Worm (Caenorhabditis elegans) whole organism, L4/young adult: ENCODE measurements around the gene cutl-15.

Source experiments
- W03F9.2 ChIP-seq: fragments of 150-350 bp; optimal IDR thresholded peaks from 2 replicates; lab custom pipeline; 2014; ENCODE audit warnings: missing biosample characterization, missing genetic modification characterization
- dao-5 ChIP-seq: sonication (generic microtip); optimal IDR thresholded peaks from 2 replicates; lab custom pipeline; 2016; ENCODE audit warnings: missing genotype, missing genetic modification characterization, moderate library complexity, missing compliant biosample characterization
- him-1 ChIP-seq: sonication (generic microtip); optimal IDR thresholded peaks from 2 replicates; lab custom pipeline; 2016; ENCODE audit warnings: missing genotype, missing genetic modification reagents, missing genetic modification characterization, missing compliant biosample characterization

Gene cutl-15

DNA sequence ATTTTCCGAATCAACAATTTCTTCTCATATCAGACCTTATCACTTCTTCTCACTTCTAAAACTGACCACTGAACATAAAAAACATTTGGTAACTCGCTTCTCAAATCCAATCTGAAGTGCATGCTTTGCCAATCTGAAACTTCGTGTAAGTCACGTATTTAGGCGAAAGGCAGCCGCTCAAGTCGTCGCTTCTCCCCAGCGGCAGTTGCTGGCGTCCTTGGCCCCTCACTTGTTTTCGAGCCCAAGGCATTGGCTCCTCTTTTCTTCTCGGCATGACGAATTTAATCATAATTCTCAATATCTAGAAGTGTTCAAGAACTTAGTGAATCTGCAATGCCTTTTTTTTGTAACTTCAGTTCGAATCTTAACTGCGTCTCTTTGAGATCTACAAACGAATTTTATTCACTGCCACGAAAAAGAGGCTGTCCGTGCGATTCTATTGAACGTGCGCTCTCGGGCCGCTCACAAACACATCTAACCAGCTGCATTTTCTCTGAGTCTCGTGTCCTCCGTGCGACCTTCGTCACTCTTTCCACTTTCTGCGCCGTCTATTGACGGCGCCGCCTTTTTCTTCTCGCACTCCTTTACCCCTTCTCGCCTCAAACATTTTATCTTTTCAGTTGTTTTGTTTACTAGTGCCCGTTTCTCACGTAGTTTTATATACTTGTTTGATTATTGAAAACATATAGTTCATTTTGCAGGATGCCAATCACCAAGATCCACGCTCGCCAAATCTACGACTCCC is 15.9 kb downstream of the cutl-15 start:
- no peak for TF ChIP-seq W03F9.2
- TF ChIP-seq dao-5 (tag; lab: Kevin White, UChicago), result no peak
- TF ChIP-seq him-1, result no peak

DNA sequence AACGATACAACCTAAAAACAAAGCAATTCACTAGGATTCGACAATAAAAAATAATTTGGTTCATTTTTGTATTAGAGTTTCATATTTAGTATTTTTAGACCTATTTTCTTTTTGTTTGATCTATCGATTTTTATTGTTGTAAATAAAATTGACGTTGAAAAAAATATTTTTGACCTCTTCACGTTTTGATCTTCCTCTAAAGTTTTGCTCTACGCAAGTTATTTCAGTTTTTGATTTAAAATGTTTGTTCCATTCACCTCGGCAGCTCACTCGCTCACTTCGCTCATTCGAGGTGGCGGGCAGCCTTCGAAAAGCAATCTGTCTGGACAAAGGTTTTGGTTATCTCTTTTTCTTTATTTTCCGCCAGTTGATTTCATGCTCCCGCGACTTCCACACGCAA is 16.7 kb downstream of the cutl-15 start, which contains the start of gene enol-1:
TSS of gene enol-1 (plus strand) at position 235 of the 400 bp plus-strand sequence.
- TF ChIP-seq dao-5 (tag; lab: Kevin White, UChicago), result no peak
- no peak for TF ChIP-seq W03F9.2
- no peak for TF ChIP-seq him-1

DNA sequence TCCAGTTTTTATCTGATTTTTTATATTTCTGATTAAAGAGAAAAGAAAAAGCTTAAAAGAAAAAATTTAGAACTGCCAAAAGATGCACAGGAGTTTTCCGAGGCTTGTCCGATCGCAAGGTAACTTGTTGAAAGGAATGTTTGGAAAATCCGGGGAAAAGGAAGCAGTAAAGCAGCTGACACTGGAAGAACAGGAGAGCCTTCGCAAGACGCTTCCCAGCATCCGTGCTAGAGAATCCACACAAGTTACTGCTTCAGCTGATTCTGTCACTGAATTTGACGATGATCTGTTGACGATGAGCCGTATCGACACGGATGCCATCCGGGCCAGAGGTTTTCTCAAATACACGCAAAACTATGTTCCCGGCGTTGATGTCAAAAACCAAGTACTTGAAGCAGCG is 17.7 kb downstream of the cutl-15 start, which contains the start of gene mrpl-50:
TSS of gene mrpl-50 (plus strand) at position 71 of the 400 bp plus-strand sequence.
- TF ChIP-seq dao-5 (tag; lab: Kevin White, UChicago) (no peak), W03F9.2 (no peak), him-1 (no peak)

DNA sequence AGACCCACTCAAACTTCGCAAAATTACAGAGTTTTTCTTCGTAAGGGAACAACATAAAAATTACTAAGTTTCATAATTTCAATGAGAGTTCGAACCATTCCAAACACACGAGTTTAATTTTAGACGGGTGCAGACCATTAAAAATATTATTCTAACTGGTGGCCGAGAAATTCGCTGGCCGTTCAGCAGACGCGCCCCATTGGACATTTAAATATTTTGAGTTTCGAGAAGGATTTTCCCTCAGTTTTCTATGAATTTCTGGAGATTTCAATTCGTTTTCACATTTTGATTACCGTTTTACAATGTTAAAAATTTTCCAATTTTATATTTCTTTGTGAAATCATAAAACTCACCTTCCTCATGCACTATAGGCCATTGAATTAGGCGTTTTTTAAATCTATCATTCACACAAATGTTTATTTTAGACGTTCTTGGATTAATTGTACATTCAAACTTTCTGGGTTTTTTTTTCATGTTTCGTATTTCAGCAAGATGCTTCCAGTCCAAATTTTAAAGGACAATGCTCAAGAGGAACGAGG is 20.2 kb downstream of the cutl-15 start, which contains the start of gene cct-2:
TSS of gene cct-2 (plus strand) at position 489 of the 539 bp plus-strand sequence.
- TF ChIP-seq W03F9.2, result peak; percentile 66
- TF ChIP-seq dao-5 (tag; lab: Kevin White, UChicago), result no peak

DNA sequence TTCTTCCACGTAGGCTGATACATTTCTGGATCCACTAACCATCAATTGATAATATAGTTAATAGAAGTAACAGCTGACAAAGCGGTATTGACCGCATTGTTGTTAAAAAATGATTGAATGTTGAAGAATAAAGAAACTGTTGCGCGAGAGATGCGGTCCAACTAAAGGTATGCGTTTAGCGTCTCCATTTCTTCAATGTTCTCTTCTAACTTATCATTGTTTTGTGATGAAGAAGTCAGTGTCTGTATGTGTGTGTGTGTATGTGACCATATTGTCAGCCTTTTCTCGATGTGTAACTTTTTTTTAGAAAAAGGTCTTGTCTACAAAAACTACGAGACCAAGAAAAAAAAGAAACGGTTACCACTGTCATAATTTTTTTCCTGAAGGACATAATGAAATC is 21.0 kb downstream of the cutl-15 start, which contains the start of gene B0457.2:
TSS of gene B0457.2 (minus strand) at position 101 of the 400 bp plus-strand sequence.
- TF ChIP-seq W03F9.2 (no peak), him-1 (no peak), dao-5 (tag; lab: Kevin White, UChicago) (no peak)

DNA sequence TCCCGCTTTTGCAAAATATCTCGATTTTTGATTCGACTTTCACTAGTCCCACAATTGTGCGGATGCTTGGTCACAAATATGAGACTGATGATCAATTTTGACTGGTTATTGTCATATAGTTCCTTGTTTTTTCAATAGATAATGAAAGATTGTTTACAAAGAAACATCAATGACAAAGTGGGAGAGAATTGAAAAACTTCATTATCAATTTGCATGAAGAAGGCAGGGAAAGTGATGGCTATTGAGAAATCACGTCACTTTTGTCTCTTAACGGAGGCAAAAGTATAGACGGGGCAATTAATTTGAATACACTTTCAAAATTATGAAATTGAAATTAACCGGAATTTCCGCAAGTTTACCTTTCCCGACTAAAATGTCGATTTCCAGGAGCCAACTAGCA is 24.3 kb downstream of the cutl-15 start:
- TF ChIP-seq dao-5 (tag; lab: Kevin White, UChicago), result no peak

DNA sequence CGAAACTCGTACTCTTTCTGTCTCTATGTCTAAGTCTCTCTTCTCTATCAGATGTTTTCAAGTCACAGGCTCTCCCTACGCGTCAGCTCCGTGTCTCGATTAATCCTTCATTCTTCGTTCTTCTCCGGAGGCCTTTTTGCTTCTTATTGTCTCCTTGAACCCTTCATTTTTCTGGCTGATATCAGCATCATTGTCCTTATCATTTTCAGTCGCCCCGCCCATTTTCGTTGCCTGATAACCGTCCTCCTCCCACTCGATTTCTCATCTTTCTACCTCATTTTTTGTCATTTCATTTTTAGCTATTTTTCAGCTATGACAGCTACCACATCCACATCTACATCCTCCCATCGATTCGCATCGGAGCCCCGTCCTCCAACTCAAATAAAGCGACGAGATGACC is 25.3 kb downstream of the cutl-15 start, which contains the start of gene B0457.6:
TSS of gene B0457.6 (plus strand) at position 284 of the 400 bp plus-strand sequence.
- TF ChIP-seq dao-5 (tag; lab: Kevin White, UChicago) (no peak), W03F9.2 (no peak), him-1 (no peak)

DNA sequence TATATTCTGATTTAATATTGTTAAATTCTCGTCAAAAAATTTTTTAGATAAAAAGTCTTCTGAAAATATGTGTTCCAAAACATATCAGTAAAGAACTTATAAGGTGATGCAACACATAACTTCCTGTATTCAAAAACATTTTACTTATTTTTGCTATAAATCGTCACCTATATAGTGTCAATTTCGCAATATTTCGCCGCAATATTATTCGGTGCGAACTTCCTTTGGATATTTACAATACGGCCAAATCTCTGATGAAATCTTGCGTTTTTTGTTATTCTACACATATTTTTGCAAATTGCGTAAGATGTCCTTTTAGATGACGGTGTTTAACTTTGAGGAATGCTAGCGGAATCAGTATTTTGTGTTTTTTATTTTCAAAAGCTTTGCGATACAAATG is 26.0 kb downstream of the cutl-15 start:
- TF ChIP-seq him-1 (no peak), W03F9.2 (no peak), dao-5 (tag; lab: Kevin White, UChicago) (no peak)

DNA sequence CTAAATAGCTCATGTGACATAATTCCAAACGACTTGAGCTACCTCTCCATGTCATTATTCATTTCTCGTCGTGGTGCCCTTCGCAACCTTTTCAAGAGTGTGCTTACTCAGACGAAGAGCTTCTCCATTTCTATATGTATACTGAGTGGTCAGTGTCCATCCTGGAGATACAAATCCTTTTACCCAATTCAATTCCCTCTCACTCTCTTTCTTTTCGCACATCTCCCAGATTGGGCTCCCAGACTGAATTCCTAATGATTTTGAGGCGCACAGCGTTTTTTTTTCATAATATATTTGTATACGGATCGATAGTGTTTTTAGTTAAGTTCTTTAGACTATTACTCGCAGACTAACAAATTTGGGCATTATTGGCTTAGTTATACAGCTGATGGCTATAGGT is 26.5 kb downstream of the cutl-15 start:
- TF ChIP-seq dao-5 (tag; lab: Kevin White, UChicago) (no peak), W03F9.2 (no peak), him-1 (no peak)

DNA sequence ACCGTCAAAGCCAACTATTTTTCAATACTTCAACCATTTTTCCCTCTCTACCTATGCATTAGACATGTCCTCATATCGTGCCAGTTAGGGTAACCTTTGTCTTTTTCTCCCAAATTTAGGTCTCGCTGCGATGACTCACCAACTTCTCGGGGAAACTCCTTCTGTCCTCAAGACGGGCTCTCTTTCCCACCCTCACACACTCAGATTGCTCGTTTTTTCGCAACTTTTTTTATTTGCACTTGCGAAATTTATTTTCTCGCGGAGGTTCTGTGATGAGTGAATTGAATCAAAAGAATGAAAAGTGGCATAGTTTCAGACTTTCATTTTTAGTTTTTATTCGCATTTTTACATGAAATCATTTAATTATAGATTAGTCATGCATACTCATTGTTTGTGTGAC is 27.2 kb downstream of the cutl-15 start:
- no peak for TF ChIP-seq him-1
- no peak for TF ChIP-seq W03F9.2
- no peak for TF ChIP-seq dao-5 (tag; lab: Kevin White, UChicago)

DNA sequence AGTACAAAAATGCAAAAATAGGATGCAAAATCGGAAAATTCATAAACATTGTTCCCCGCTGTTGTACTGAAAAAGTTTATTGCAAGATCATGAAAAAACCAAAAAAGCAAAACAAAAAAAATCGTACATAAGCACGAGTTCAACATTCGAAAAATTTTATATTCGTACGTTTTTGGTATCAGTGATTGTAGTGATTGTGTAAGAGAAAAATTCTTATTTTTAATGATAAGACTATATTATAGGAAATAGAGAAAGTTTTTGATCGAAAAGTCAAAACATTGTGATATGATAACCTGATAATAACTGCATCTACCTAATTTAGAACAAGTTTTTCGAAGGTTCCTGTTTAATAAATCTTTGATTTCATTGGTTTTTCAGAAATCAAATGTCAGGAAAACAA is 30.1 kb downstream of the cutl-15 start:
- no peak for TF ChIP-seq him-1
- no peak for TF ChIP-seq dao-5 (tag; lab: Kevin White, UChicago)
- TF ChIP-seq W03F9.2, result no peak

DNA sequence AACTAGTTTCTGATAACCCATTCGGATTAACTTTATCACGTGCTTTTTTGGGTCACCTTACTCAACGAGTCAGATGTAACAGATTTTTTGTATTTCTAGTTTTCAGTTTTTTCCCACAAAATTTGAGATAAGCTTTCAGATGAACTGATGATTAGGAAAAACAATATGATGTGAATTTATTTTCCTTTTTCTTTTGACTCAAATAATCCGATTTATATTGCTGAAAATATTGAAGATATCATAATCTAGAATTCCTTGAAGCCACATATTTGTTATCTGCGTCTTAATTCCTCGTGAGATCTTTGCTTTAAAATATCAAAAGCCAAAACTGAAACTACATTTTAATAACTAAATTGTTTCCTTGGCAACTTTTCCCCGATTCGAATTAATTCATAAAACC is 30.8 kb downstream of the cutl-15 start:
- TF ChIP-seq him-1 (no peak), W03F9.2 (no peak), dao-5 (tag; lab: Kevin White, UChicago) (no peak)

DNA sequence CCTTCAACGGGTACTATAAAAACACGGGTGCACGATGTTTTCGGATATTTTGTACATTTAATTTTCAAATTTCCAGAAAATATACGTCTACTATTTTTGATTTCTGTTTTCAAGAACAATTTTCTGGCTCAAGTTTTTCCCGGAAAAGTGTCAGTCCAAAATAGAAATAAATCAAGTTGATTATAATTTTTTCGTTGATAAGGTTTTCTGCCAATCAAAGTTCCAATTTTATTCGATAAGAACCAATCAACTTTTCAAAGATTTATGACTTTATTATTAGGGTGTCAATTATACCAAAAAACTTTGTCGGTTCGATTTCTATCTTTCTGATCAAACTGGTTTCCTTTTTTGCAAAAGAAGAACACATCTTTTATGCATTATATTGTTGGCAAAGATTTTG is 32.8 kb downstream of the cutl-15 start:
- TF ChIP-seq W03F9.2 (no peak), him-1 (no peak), dao-5 (tag; lab: Kevin White, UChicago) (no peak)

DNA sequence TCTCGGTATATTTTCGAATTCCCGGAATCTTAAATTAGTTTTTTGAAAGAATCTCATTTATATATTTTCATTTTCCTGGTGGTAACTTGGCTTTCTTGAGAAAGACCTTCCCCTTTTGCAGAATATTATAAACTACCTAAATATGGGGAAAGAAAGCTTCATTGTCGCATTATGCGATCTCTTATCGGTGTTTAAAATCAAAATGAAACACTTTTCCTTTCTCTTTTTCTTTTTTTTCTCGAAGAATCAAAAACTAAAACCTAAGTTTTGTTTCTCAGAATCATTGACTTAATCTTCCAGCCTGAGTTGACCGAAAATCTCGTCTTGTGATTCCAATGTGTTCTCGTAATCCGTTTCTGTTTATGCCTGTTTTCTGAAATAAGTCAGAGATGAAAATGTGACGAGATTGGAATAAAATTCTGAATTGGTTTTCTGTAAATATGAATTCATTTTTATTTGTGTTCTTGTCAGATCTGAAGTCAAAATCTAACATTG is 34.9 kb downstream of the cutl-15 start:
- TF ChIP-seq W03F9.2 (no peak), dao-5 (tag; lab: Kevin White, UChicago) (no peak), him-1 (no peak)

DNA sequence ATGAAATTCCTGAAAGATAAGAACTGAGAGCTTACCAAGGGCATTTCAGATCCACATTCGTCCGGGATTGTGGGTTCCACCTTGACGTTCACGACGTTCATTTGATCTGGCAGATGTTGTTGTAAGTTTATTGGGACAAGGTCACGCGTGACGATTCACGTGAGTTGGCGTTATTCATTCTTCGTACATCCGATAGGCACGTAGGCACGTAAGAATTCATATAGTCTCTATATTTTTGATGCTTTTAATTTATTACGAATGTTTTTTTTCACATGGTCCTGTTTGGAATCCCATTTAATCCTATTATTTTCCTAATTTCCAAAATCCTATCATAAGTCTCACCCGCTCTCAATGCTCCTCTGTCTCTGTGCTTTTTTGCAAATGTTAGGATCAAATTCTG is 35.6 kb downstream of the cutl-15 start, which contains the start of gene B0457.4:
TSS of gene B0457.4 (minus strand) at position 101 of the 400 bp plus-strand sequence.
- TF ChIP-seq W03F9.2 (no peak), him-1 (no peak), dao-5 (tag; lab: Kevin White, UChicago) (no peak)
